Worm (Caenorhabditis elegans) whole organism, young adult: ENCODE data around the gene ect-2.

Source experiments
- B0261.1 ChIP-seq: sonication (generic microtip); optimal IDR thresholded peaks from 2 replicates; lab custom pipeline; 2016; ENCODE audit warnings: mild to moderate bottlenecking, missing genetic modification characterization, moderate library complexity, missing compliant biosample characterization
- F33H1.4 ChIP-seq: fragments of 200-800 bp; sonication (Bioruptor generic); IDR thresholded peaks from 2 replicates; pipeline ENCODE4 v1.3.6; 2022; ENCODE audit warnings: missing genetic modification reagents, missing genetic modification characterization, missing compliant biosample characterization
- F57C9.4 ChIP-seq: sonication (generic microtip); optimal IDR thresholded peaks from 2 replicates; lab custom pipeline; 2017; ENCODE audit warnings: mild to moderate bottlenecking, missing genetic modification characterization, missing compliant biosample characterization
- K11D2.4 ChIP-seq: fragments of 200-800 bp; sonication (Bioruptor generic); IDR thresholded peaks from 2 replicates; pipeline ENCODE4 v1.3.6; 2022; ENCODE audit warnings: missing genetic modification reagents, missing genetic modification characterization, missing compliant biosample characterization
- T07F8.4 ChIP-seq: sonication (generic microtip); optimal IDR thresholded peaks from 2 replicates; lab custom pipeline; 2016; ENCODE audit warnings: mild to moderate bottlenecking, missing genetic modification characterization, moderate library complexity, missing compliant biosample characterization
- T26A5.8 ChIP-seq: sonication (generic microtip); optimal IDR thresholded peaks from 2 replicates; lab custom pipeline; 2016; ENCODE audit warnings: missing genetic modification characterization, missing compliant biosample characterization
- Y53F4B.3 ChIP-seq: fragments of 200-800 bp; sonication (Bioruptor generic); IDR thresholded peaks from 2 replicates; pipeline ENCODE4 v1.3.6; 2022; ENCODE audit warnings: missing genetic modification reagents, missing genetic modification characterization, missing compliant biosample characterization
- Y53G8AR.9 ChIP-seq: fragments of 200-800 bp; sonication (Bioruptor generic); conservative IDR thresholded peaks from 2 replicates; pipeline ENCODE4 v1.3.6; 2022; ENCODE audit warnings: missing genetic modification reagents, missing genetic modification characterization, missing compliant biosample characterization
- Y56A3A.18 ChIP-seq: fragments of 200-800 bp; sonication (Bioruptor generic); IDR thresholded peaks from 2 replicates; pipeline ENCODE4 v1.3.6; 2022; ENCODE audit warnings: missing genetic modification reagents, missing genetic modification characterization, missing compliant biosample characterization
- ama-1 ChIP-seq, 3 experiments: fragments of 150-350 bp in 1 of 3; sonication (generic microtip) in 2 of 3; optimal IDR thresholded peaks; 2 replicates each; lab custom pipeline; 2014 to 2018; ENCODE audit warnings: missing biosample characterization in 2 of 3, missing genetic modification characterization in 2 of 3, missing genetic modification reagents in 2 of 3
- attf-3 ChIP-seq: fragments of 200-800 bp; sonication (Bioruptor generic); conservative IDR thresholded peaks from 2 replicates; pipeline ENCODE4 v1.3.6; 2022; ENCODE audit warnings: missing genetic modification reagents, missing genetic modification characterization, missing compliant biosample characterization
- attf-6 ChIP-seq: fragments of 200-800 bp; sonication (Bioruptor generic); IDR thresholded peaks from 2 replicates; pipeline ENCODE4 v1.3.6; 2022; ENCODE audit warnings: missing genetic modification reagents, missing genetic modification characterization, missing compliant biosample characterization
- bed-1 ChIP-seq: fragments of 200-800 bp; sonication (Bioruptor generic); IDR thresholded peaks from 2 replicates; pipeline ENCODE4 v1.3.6; 2022; ENCODE audit warnings: missing genetic modification reagents, missing genetic modification characterization, missing compliant biosample characterization
- die-1 ChIP-seq: sonication (generic microtip); optimal IDR thresholded peaks from 2 replicates; lab custom pipeline; 2016; ENCODE audit warnings: missing genotype, mild to moderate bottlenecking, missing genetic modification characterization, missing compliant biosample characterization
- gei-17 ChIP-seq: fragments of 200-800 bp; sonication (Bioruptor generic); optimal IDR thresholded peaks from 2 replicates; lab custom pipeline; 2018; ENCODE audit warnings: mild to moderate bottlenecking, missing genetic modification characterization, missing compliant biosample characterization
- him-1 ChIP-seq: sonication (generic microtip); optimal IDR thresholded peaks from 2 replicates; lab custom pipeline; 2016; ENCODE audit warnings: missing genotype, missing genetic modification reagents, missing genetic modification characterization, missing compliant biosample characterization
- hmg-1.2 ChIP-seq: fragments of 200-800 bp; sonication (Bioruptor generic); IDR thresholded peaks from 2 replicates; pipeline ENCODE4 v1.3.6; 2022; ENCODE audit warnings: missing genetic modification reagents, missing genetic modification characterization, missing compliant biosample characterization
- hmg-20 ChIP-seq: fragments of 200-800 bp; sonication (Bioruptor generic); IDR thresholded peaks from 2 replicates; pipeline ENCODE4 v1.3.6; 2022; ENCODE audit warnings: missing genetic modification reagents, missing genetic modification characterization, missing compliant biosample characterization
- hrde-1 ChIP-seq: sonication (generic microtip); optimal IDR thresholded peaks from 2 replicates; lab custom pipeline; 2016; ENCODE audit warnings: missing genetic modification characterization, mild to moderate bottlenecking, missing compliant biosample characterization, moderate library complexity, missing genotype, missing genetic modification reagents, borderline replicate concordance
- hsf-1 ChIP-seq: fragments of 200-800 bp; sonication (Bioruptor generic); IDR thresholded peaks from 2 replicates; pipeline ENCODE4 v1.3.6; 2022; ENCODE audit warnings: missing genetic modification reagents, missing genetic modification characterization, missing compliant biosample characterization
- lin-35 ChIP-seq, 3 experiments: fragments of 150-350 bp in 2 of 3; sonication (generic microtip) in 1 of 3; optimal IDR thresholded peaks; 2 replicates each; lab custom pipeline; 2014 to 2018; ENCODE audit warnings: missing biosample characterization in 3 of 3, missing genetic modification characterization in 3 of 3, missing genetic modification reagents in 3 of 3
- lir-1 ChIP-seq: fragments of 200-800 bp; sonication (Bioruptor generic); conservative IDR thresholded peaks from 2 replicates; pipeline ENCODE4 v1.3.6; 2022; ENCODE audit warnings: missing genetic modification reagents, missing genetic modification characterization, missing compliant biosample characterization
- lsl-1 ChIP-seq: fragments of 200-800 bp; sonication (Bioruptor generic); optimal IDR thresholded peaks from 2 replicates; lab custom pipeline; 2018; ENCODE audit warnings: mild to moderate bottlenecking, missing genetic modification characterization, moderate library complexity, missing compliant biosample characterization
- madf-6 ChIP-seq: fragments of 200-800 bp; sonication (Bioruptor generic); IDR thresholded peaks from 2 replicates; pipeline ENCODE4 v1.3.6; 2022; ENCODE audit warnings: missing genetic modification reagents, missing genetic modification characterization, missing compliant biosample characterization
- mes-4 ChIP-seq: sonication (generic microtip); optimal IDR thresholded peaks from 2 replicates; lab custom pipeline; 2016; ENCODE audit warnings: missing genotype, missing genetic modification characterization, missing compliant biosample characterization
- nfya-1 ChIP-seq: sonication (generic microtip); optimal IDR thresholded peaks from 2 replicates; lab custom pipeline; 2017; ENCODE audit warnings: antibody characterized with exemption, missing compliant biosample characterization, missing genetic modification characterization, borderline replicate concordance; ENCODE audit not compliant: insufficient read depth
- nfya-2 ChIP-seq: fragments of 200-800 bp; sonication (Bioruptor generic); IDR thresholded peaks from 2 replicates; pipeline ENCODE4 v1.3.6; 2022; ENCODE audit warnings: missing genetic modification reagents, missing genetic modification characterization, missing compliant biosample characterization
- nhr-120 ChIP-seq: fragments of 200-800 bp; sonication (Bioruptor generic); IDR thresholded peaks from 2 replicates; pipeline ENCODE4 v1.3.6; 2022; ENCODE audit warnings: missing genetic modification characterization, missing compliant biosample characterization
- nhr-80 ChIP-seq: sonication (generic microtip); optimal IDR thresholded peaks from 2 replicates; lab custom pipeline; 2016; ENCODE audit warnings: missing genetic modification characterization, missing compliant biosample characterization
- rcor-1 ChIP-seq: fragments of 200-800 bp; sonication (Bioruptor generic); IDR thresholded peaks from 2 replicates; pipeline ENCODE4 v1.3.6; 2022; ENCODE audit warnings: missing genetic modification reagents, missing genetic modification characterization, missing compliant biosample characterization
- rec-8 ChIP-seq, 2 experiments: sonication (generic microtip); optimal IDR thresholded peaks; 2 replicates each; lab custom pipeline; 2016; ENCODE audit warnings: mild to moderate bottlenecking in 2 of 2, missing genetic modification characterization in 2 of 2, missing genetic modification reagents in 2 of 2, missing genotype in 2 of 2, missing biosample characterization in 1 of 2, missing compliant biosample characterization in 1 of 2, moderate library complexity in 1 of 2
- rpc-1 ChIP-seq, 2 experiments: fragments of 150-350 bp in 1 of 2; sonication (generic microtip) in 1 of 2; optimal IDR thresholded peaks; 2 replicates each; lab custom pipeline; 2014 to 2018; ENCODE audit warnings: missing biosample characterization in 1 of 2, missing genetic modification characterization in 1 of 2, missing genetic modification reagents in 1 of 2, missing genotype in 1 of 2
- sea-2 ChIP-seq: fragments of 200-800 bp; sonication (Bioruptor generic); IDR thresholded peaks from 2 replicates; pipeline ENCODE4 v1.3.6; 2022; ENCODE audit warnings: missing genetic modification characterization, missing compliant biosample characterization
- snpc-1.1 ChIP-seq: sonication (generic microtip); optimal IDR thresholded peaks from 2 replicates; lab custom pipeline; 2017; ENCODE audit warnings: missing genetic modification characterization, mild to moderate bottlenecking, missing compliant biosample characterization, antibody characterized with exemption, moderate library complexity, missing genotype, missing genetic modification reagents; ENCODE audit not compliant: insufficient read depth
- tbp1 ChIP-seq: fragments of 200-800 bp; sonication (Bioruptor generic); optimal IDR thresholded peaks from 2 replicates; lab custom pipeline; 2018; ENCODE audit warnings: mild to moderate bottlenecking, missing genetic modification characterization, missing compliant biosample characterization
- tbx-9 ChIP-seq: sonication (generic microtip); optimal IDR thresholded peaks from 2 replicates; lab custom pipeline; 2016; ENCODE audit warnings: borderline replicate concordance, missing genetic modification characterization, inconsistent platforms, missing compliant biosample characterization
- xnd-1 ChIP-seq: sonication (generic microtip); optimal IDR thresholded peaks from 2 replicates; lab custom pipeline; 2016; ENCODE audit warnings: missing genotype, missing genetic modification reagents, missing genetic modification characterization, missing compliant biosample characterization
- ztf-18 ChIP-seq: sonication (generic microtip); optimal IDR thresholded peaks from 2 replicates; lab custom pipeline; 2016; ENCODE audit warnings: missing genotype, mild to moderate bottlenecking, missing genetic modification characterization, missing compliant biosample characterization
- ztf-26 ChIP-seq: sonication (generic microtip); optimal IDR thresholded peaks from 2 replicates; lab custom pipeline; 2017; ENCODE audit warnings: missing genetic modification characterization, missing compliant biosample characterization
- ztf-28 ChIP-seq: fragments of 200-800 bp; sonication (Bioruptor generic); IDR thresholded peaks from 2 replicates; pipeline ENCODE4 v1.3.6; 2022; ENCODE audit warnings: missing genetic modification reagents, missing genetic modification characterization, missing compliant biosample characterization
- ztf-3 ChIP-seq: fragments of 200-800 bp; sonication (Bioruptor generic); optimal IDR thresholded peaks from 2 replicates; lab custom pipeline; 2018; ENCODE audit warnings: mild to moderate bottlenecking, missing genetic modification characterization, missing compliant biosample characterization

ect-2 gene

ce11 chrII:10796194-10796593, 12.4 kb upstream of the ect-2 start, which contains the start of gene set-14:
set-14 (minus strand) TSS chrII:10796294.
- TF ChIP-seq rec-8 (tag; optimal IDR thresholded peaks at IDR 0.05; lab: Kevin White, UChicago) (no peak), madf-6 (GFP tag; lab: Robert Waterston, UW) (peak; percentile 21; the same call in 1 of the 2 replicates), lir-1 (GFP tag; lab: Robert Waterston, UW) (no peak), snpc-1.1 (tag; lab: Kevin White, UChicago) (no peak), hmg-20 (GFP tag; lab: Robert Waterston, UW) (no peak), tbx-9 (tag; lab: Kevin White, UChicago) (no peak), nfya-1 (no peak), ztf-3 (no peak), hrde-1 (tag; lab: Kevin White, UChicago) (no peak), lsl-1 (peak; percentile 18), hmg-1.2 (GFP tag; lab: Robert Waterston, UW) (no peak), T07F8.4 (no peak), lin-35 (GFP tag; optimal IDR thresholded peaks at IDR 0.05; lab: Kevin White, UChicago) (no peak), K11D2.4 (GFP tag; lab: Robert Waterston, UW) (no peak)

DNA sequence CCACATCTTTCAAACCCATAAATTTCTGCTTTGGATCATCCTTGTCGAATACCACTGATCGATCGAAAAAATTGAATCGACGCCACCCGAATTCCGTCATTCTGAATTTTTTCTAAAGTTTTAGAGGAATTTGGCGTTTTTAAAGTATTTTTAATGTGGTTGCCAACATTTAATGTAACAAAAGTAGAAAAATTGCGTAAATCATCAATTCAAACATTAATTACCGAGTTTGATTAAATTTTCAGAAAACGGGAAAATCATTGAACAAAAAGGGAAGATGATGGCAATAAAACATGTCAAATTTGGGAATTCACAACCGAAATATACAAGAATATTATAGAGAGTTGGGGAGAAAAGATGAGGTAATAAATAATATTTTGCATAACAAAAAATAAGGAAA, 9.6 kb upstream of the ect-2 start, which contains the start of gene vps-11:
Gene vps-11, minus strand, starts transcription at position 101 of the 400 bp plus-strand sequence.
- TF ChIP-seq Y56A3A.18 (GFP tag; lab: Robert Waterston, UW), result no peak
- no peak for TF ChIP-seq rpc-1 (optimal IDR thresholded peaks at IDR 0.05; lab: Kevin White, UChicago)
- TF ChIP-seq rpc-1 (tag; optimal IDR thresholded peaks at IDR 0.05; lab: Kevin White, UChicago), result no peak
- TF ChIP-seq ztf-28 (GFP tag; lab: Robert Waterston, UW), result no peak
- TF ChIP-seq xnd-1 (tag; lab: Kevin White, UChicago), result no peak
- no peak for TF ChIP-seq Y53F4B.3 (GFP tag; lab: Robert Waterston, UW)
- TF ChIP-seq nhr-120 (GFP tag; lab: Robert Waterston, UW), result no peak
- no peak for TF ChIP-seq die-1
- TF ChIP-seq hsf-1 (GFP tag; lab: Robert Waterston, UW), result no peak
- no peak for TF ChIP-seq sea-2
- TF ChIP-seq rcor-1, result no peak
- no peak for TF ChIP-seq him-1 (tag; lab: Kevin White, UChicago)
- TF ChIP-seq T26A5.8 (tag; lab: Kevin White, UChicago), result no peak
- no peak for TF ChIP-seq attf-3
- no peak for TF ChIP-seq F33H1.4 (GFP tag; lab: Robert Waterston, UW)
- no peak for TF ChIP-seq lir-1 (GFP tag; lab: Robert Waterston, UW)
- no peak for TF ChIP-seq nfya-2
- TF ChIP-seq rec-8 (tag; optimal IDR thresholded peaks at IDR 0.05; lab: Kevin White, UChicago), result no peak
- TF ChIP-seq ama-1 (optimal IDR thresholded peaks at IDR 0.05; lab: Kevin White, UChicago), result no peak
- TF ChIP-seq ama-1 (GFP tag; optimal IDR thresholded peaks at IDR 0.05; lab: Kevin White, UChicago), result no peak

DNA sequence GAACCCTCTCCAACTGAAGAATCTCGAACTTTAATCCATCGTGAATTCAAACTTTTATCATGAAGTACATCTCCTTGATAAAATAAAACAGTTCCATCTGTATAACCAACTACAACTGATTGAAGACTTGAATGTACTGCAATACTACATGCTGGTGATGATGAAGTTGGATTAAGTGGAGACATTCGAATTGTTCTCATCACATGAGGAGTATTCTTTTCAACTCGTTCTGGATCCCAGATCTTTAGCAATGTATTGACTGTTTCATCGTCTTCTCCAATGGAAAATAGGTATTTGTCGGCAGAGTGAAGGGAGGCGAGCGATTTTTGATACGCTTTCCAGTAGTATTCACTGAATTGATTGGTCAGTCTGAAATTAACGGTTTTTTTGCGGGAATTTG, 8.8 kb upstream of the ect-2 start:
- no peak for TF ChIP-seq bed-1 (GFP tag; lab: Robert Waterston, UW)
- TF ChIP-seq attf-6 (GFP tag; lab: Robert Waterston, UW), result no peak
- no peak for TF ChIP-seq attf-3
- no peak for TF ChIP-seq ztf-18
- no peak for TF ChIP-seq F57C9.4
- no peak for TF ChIP-seq mes-4
- TF ChIP-seq Y53G8AR.9 (GFP tag; lab: Robert Waterston, UW), result no peak
- no peak for TF ChIP-seq B0261.1 (tag; lab: Kevin White, UChicago)
- no peak for TF ChIP-seq tbp1 (GFP tag; lab: Kevin White, UChicago)
- no peak for TF ChIP-seq ztf-26 (tag; lab: Kevin White, UChicago)
- TF ChIP-seq gei-17 (GFP tag; lab: Kevin White, UChicago), result no peak
- no peak for TF ChIP-seq nhr-80 (tag; lab: Kevin White, UChicago)
